Fruit fly (Drosophila melanogaster): Measurements from ENCODE around the gene Spn77Bb.

Gene Spn77Bb

dm6 chr3L:20309758-20310733 lies 10.7 kb upstream of the Spn77Bb start (continued):
- TF ChIP-seq CG7987 (GFP tag; optimal IDR thresholded peaks at IDR 0.05) (peak; percentile 2), sna (GFP tag; IDR thresholded peaks at IDR 0.05; ENCODE audit: partially characterized antibody) (peak; percentile 73), H2.0 (GFP tag; IDR thresholded peaks at IDR 0.05) (no peak), ems (GFP tag; optimal IDR thresholded peaks at IDR 0.05) (peak; percentile 39), CG15514 (GFP tag; optimal IDR thresholded peaks at IDR 0.05) (peak; percentile 88), Atf3 (GFP tag; optimal IDR thresholded peaks at IDR 0.05) (peak; percentile 16), Chrac-16 (GFP tag; optimal IDR thresholded peaks at IDR 0.05) (peak; percentile 62), bbx (GFP tag; IDR thresholded peaks at IDR 0.05; ENCODE audit: partially characterized antibody) (peak; percentile 89), nerfin-2 (GFP tag; IDR thresholded peaks at IDR 0.05; ENCODE audit: partially characterized antibody) (peak; percentile 36; the same call in 1 of the 2 replicates), tgo (GFP tag; IDR thresholded peaks at IDR 0.05) (no peak), run (tag; optimal IDR thresholded peaks at IDR 0.05) (no peak), CG3847 (GFP tag; IDR thresholded peaks at IDR 0.05) (peak; percentile 89), HLH54F (GFP tag; optimal IDR thresholded peaks at IDR 0.05) (peak; percentile 65), fru (optimal IDR thresholded peaks at IDR 0.05) (no peak), vnd (GFP tag; IDR thresholded peaks at IDR 0.05; ENCODE audit: partially characterized antibody) (peak; percentile 67), fu2 (GFP tag; optimal IDR thresholded peaks at IDR 0.05) (peak; percentile 65), CG8944 (GFP tag; optimal IDR thresholded peaks at IDR 0.05) (peak; percentile 58), CG6254 (GFP tag; optimal IDR thresholded peaks at IDR 0.05) (peak; percentile 3), CG8290 (GFP tag; optimal IDR thresholded peaks at IDR 0.05) (no peak), CG8290 (tag; optimal IDR thresholded peaks at IDR 0.05) (peak in 1 of 2 experiments; percentile 75), amos (GFP tag; IDR thresholded peaks at IDR 0.05; ENCODE audit: partially characterized antibody) (peak; percentile 90), CG11247 (GFP tag; IDR thresholded peaks at IDR 0.05) (peak; percentile 57), yki (optimal IDR thresholded peaks at IDR 0.05) (no peak), sr (GFP tag; IDR thresholded peaks at IDR 0.05) (no peak), CG1602 (GFP tag; optimal IDR thresholded peaks at IDR 0.05) (peak; percentile 34), wdn (GFP tag; IDR thresholded peaks at IDR 0.05) (peak; percentile 43; the same call in 1 of the 2 replicates), Stat92E (GFP tag; optimal IDR thresholded peaks at IDR 0.05) (no peak), pnt (GFP tag; optimal IDR thresholded peaks at IDR 0.05) (no peak), zfh1 (GFP tag; IDR thresholded peaks at IDR 0.05) (peak; percentile 73; the same call in 2 of the 3 replicates), Hsf (GFP tag; optimal IDR thresholded peaks at IDR 0.05) (peak; percentile 47), CG16779 (GFP tag; IDR thresholded peaks at IDR 0.05) (no peak), hbn (GFP tag; IDR thresholded peaks at IDR 0.05; ENCODE audit: partially characterized antibody) (peak; percentile 85), Hand (GFP tag; optimal IDR thresholded peaks at IDR 0.05) (no peak), her (GFP tag; optimal IDR thresholded peaks at IDR 0.05) (peak; percentile 72), chm (GFP tag; IDR thresholded peaks at IDR 0.05) (no peak), CG5953 (GFP tag; IDR thresholded peaks at IDR 0.05) (no peak), h (optimal IDR thresholded peaks at IDR 0.05) (no peak), bsh (GFP tag; optimal IDR thresholded peaks at IDR 0.05) (peak in 1 of 2 experiments; percentile 14), bcd (GFP tag; optimal IDR thresholded peaks at IDR 0.05) (peak; percentile 45), CG12942 (GFP tag; optimal IDR thresholded peaks at IDR 0.05) (peak; percentile 43), org-1 (GFP tag; optimal IDR thresholded peaks at IDR 0.05) (no peak), CG13287 (GFP tag; IDR thresholded peaks at IDR 0.05; ENCODE audit: partially characterized antibody) (peak; percentile 91), mam (GFP tag; optimal IDR thresholded peaks at IDR 0.05) (peak; percentile 71), az2 (GFP tag; optimal IDR thresholded peaks at IDR 0.05) (peak; percentile 12), nmo (GFP tag; optimal IDR thresholded peaks at IDR 0.05) (peak; percentile 58), CG14667 (GFP tag; IDR thresholded peaks at IDR 0.05) (no peak)
